Fruit fly (Drosophila melanogaster): ENCODE measurements around the gene Sfp24Ba.

The Sfp24Ba gene

DNA sequence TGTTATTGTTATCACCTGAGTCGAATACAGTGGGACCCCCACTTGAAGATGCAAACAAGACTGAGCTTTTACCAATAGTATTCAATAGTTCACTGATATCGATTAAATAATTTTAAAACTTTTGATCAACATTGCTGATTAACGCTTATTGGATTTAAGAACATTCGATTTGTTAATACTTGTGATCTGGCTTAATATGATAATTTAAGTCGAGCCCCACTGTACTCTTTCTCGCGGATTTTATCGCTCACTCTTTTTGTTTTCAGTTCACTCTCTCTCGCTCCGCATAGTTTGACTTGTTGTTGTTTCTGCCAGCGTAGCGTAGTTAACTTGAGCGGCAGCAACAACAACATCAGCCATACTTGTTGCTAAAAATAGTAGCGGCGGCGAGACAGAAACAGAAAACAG is 12.6 kb downstream of the Sfp24Ba start (continued):
- TF ChIP-seq danr (GFP tag; IDR thresholded peaks at IDR 0.05) (peak; percentile 95), tin (GFP tag; optimal IDR thresholded peaks at IDR 0.05) (peak; percentile 98), CG3163 (GFP tag; optimal IDR thresholded peaks at IDR 0.05) (peak; percentile 94), prd (optimal IDR thresholded peaks at IDR 0.05) (no peak), prd (GFP tag; IDR thresholded peaks at IDR 0.05) (peak; percentile 98), CG8944 (GFP tag; optimal IDR thresholded peaks at IDR 0.05) (peak; percentile 97), CG34224 (GFP tag; IDR thresholded peaks at IDR 0.05; ENCODE audit: partially characterized antibody) (no peak), CG6683 (GFP tag; optimal IDR thresholded peaks at IDR 0.05) (peak; percentile 96), CG15514 (GFP tag; optimal IDR thresholded peaks at IDR 0.05) (peak; percentile 94), row (GFP tag; IDR thresholded peaks at IDR 0.05) (peak; percentile 99), CG4730 (GFP tag; IDR thresholded peaks at IDR 0.05) (peak; percentile 94), CG2116 (GFP tag; optimal IDR thresholded peaks at IDR 0.05) (peak; percentile 86), kah (GFP tag; optimal IDR thresholded peaks at IDR 0.05) (peak; percentile 4), ara (GFP tag; IDR thresholded peaks at IDR 0.05) (peak; percentile 97), CG1529 (GFP tag; optimal IDR thresholded peaks at IDR 0.05) (peak; percentile 99), ems (GFP tag; optimal IDR thresholded peaks at IDR 0.05) (peak; percentile 98), tgo (GFP tag; IDR thresholded peaks at IDR 0.05) (peak; percentile 97), CG17385 (GFP tag; optimal IDR thresholded peaks at IDR 0.05) (peak; percentile 97), CG1024 (GFP tag; IDR thresholded peaks at IDR 0.05) (peak; percentile 94), p53 (GFP tag; optimal IDR thresholded peaks at IDR 0.05) (peak; percentile 94), Taf1 (GFP tag; IDR thresholded peaks at IDR 0.05) (peak; percentile 98), mam (GFP tag; optimal IDR thresholded peaks at IDR 0.05) (peak; percentile 98), dysf (GFP tag; IDR thresholded peaks at IDR 0.05) (peak; percentile 99), CG10209 (GFP tag; optimal IDR thresholded peaks at IDR 0.05) (peak; percentile 97), unpg (GFP tag; optimal IDR thresholded peaks at IDR 0.05) (peak; percentile 99), Hand (GFP tag; optimal IDR thresholded peaks at IDR 0.05) (peak; percentile 98), CG6791 (GFP tag; IDR thresholded peaks at IDR 0.05; ENCODE audit: partially characterized antibody) (no peak), Hr3 (GFP tag; optimal IDR thresholded peaks at IDR 0.05) (peak; percentile 95), gro (GFP tag; optimal IDR thresholded peaks at IDR 0.05) (peak; percentile 98), CG12299 (tag; optimal IDR thresholded peaks at IDR 0.05) (peak; percentile 98), Gug (GFP tag; IDR thresholded peaks at IDR 0.05) (peak; percentile 97), gt (GFP tag; IDR thresholded peaks at IDR 0.05) (peak; percentile 95), grn (GFP tag; optimal IDR thresholded peaks at IDR 0.05) (peak; percentile 94), sd (tag; optimal IDR thresholded peaks at IDR 0.05) (peak; percentile 95), bowl (GFP tag; IDR thresholded peaks at IDR 0.05) (peak; percentile 95), CG17359 (tag; optimal IDR thresholded peaks at IDR 0.05) (peak; percentile 99), pum (GFP tag; optimal IDR thresholded peaks at IDR 0.05) (peak; percentile 98), CG2202 (tag; optimal IDR thresholded peaks at IDR 0.05) (peak; percentile 97), nau (GFP tag; optimal IDR thresholded peaks at IDR 0.05) (peak; percentile 97), Dad (GFP tag; optimal IDR thresholded peaks at IDR 0.05) (peak; percentile 97), CG4360 (GFP tag; IDR thresholded peaks at IDR 0.05) (peak; percentile 97), CG7963 (GFP tag; IDR thresholded peaks at IDR 0.05; ENCODE audit: partially characterized antibody) (no peak), fd96Cb (tag; optimal IDR thresholded peaks at IDR 0.05) (peak; percentile 98), ranshi (GFP tag; IDR thresholded peaks at IDR 0.05) (peak; percentile 98), CG10147 (GFP tag; optimal IDR thresholded peaks at IDR 0.05) (peak; percentile 98), CG16815 (GFP tag; optimal IDR thresholded peaks at IDR 0.05) (peak; percentile 96), Dref (GFP tag; IDR thresholded peaks at IDR 0.05) (peak; percentile 38; the same call in 1 of the 2 replicates), CG32532 (GFP tag; IDR thresholded peaks at IDR 0.05) (peak; percentile 99), h (optimal IDR thresholded peaks at IDR 0.05) (no peak), pzg (GFP tag; optimal IDR thresholded peaks at IDR 0.05) (peak; percentile 34), so (GFP tag; IDR thresholded peaks at IDR 0.05) (peak; percentile 98), pnt (GFP tag; optimal IDR thresholded peaks at IDR 0.05) (peak; percentile 98)
